Worm (Caenorhabditis elegans): ENCODE data around the gene F42C5.3.

ce11 chrIV:7316613-7317153 lies 29.3 kb upstream of the F42C5.3 start, which contains the start of gene F42C5.9:
- no peak for TF ChIP-seq unc-55 (GFP tag; optimal IDR thresholded peaks at IDR 0.05)
- no peak for TF ChIP-seq tbx-2 (tag; optimal IDR thresholded peaks at IDR 0.05)
- TF ChIP-seq ets-4 (tag; optimal IDR thresholded peaks at IDR 0.05), result no peak
- no peak for TF ChIP-seq pha-2 (tag; optimal IDR thresholded peaks at IDR 0.05)
- TF ChIP-seq ceh-6 (GFP tag; optimal IDR thresholded peaks at IDR 0.05), result no peak
- TF ChIP-seq fax-1 (tag; optimal IDR thresholded peaks at IDR 0.05), result no peak
- TF ChIP-seq nfya-1 (tag; optimal IDR thresholded peaks at IDR 0.05), result no peak
- TF ChIP-seq syd-9 (tag; optimal IDR thresholded peaks at IDR 0.05), result no peak
- no peak for TF ChIP-seq dve-1 (tag; optimal IDR thresholded peaks at IDR 0.05)
- no peak for TF ChIP-seq tbx-7 (tag; optimal IDR thresholded peaks at IDR 0.05)
- TF ChIP-seq pha-4 (tag; optimal IDR thresholded peaks at IDR 0.05), result no peak

Data from whole organism, late embryonic.